Fruit fly (Drosophila melanogaster) whole organism, prepupa: ENCODE data around the gene CG7530.

Experiments
- CG6163 ChIP-seq: fragments of 200-800 bp; sonication (Bioruptor generic); IDR thresholded peaks from 3 replicates; pipeline ENCODE4 v1.3.6; 2022; ENCODE audit warnings: missing biosample characterization, missing genetic modification characterization
- CG6792 ChIP-seq: fragments of 200-800 bp; sonication (Bioruptor generic); optimal IDR thresholded peaks from 3 replicates; lab custom pipeline; 2016; ENCODE audit warnings: missing biosample characterization, missing genetic modification characterization
- Eip78C ChIP-seq: fragments of 200-800 bp; sonication (Bioruptor generic); peaks from one replicate; lab custom pipeline; 2016; ENCODE audit warnings: missing biosample characterization, missing genetic modification characterization
- Ets96B ChIP-seq: fragments of 200-800 bp; optimal IDR thresholded peaks from 2 replicates; lab custom pipeline; 2019; ENCODE audit warnings: missing biosample characterization, mild to moderate bottlenecking, missing genetic modification characterization, moderate library complexity
- Hr39 ChIP-seq: fragments of 200-800 bp; sonication (Bioruptor generic); optimal IDR thresholded peaks from 2 replicates; lab custom pipeline; 2016; ENCODE audit warnings: missing biosample characterization, missing genetic modification characterization
- net ChIP-seq: fragments of 200-800 bp; sonication (Bioruptor generic); optimal IDR thresholded peaks from 3 replicates; lab custom pipeline; 2016; ENCODE audit warnings: missing biosample characterization, missing genetic modification characterization
- ss ChIP-seq, 2 experiments: fragments of 200-800 bp; sonication (Bioruptor generic); optimal IDR thresholded peaks; 2 replicates in 1 of 2; 3 replicates in 1 of 2; lab custom pipeline; 2017 to 2018; ENCODE audit warnings: mild to moderate bottlenecking in 2 of 2, missing biosample characterization in 2 of 2, missing genetic modification characterization in 2 of 2, moderate library complexity in 1 of 2

DNA sequence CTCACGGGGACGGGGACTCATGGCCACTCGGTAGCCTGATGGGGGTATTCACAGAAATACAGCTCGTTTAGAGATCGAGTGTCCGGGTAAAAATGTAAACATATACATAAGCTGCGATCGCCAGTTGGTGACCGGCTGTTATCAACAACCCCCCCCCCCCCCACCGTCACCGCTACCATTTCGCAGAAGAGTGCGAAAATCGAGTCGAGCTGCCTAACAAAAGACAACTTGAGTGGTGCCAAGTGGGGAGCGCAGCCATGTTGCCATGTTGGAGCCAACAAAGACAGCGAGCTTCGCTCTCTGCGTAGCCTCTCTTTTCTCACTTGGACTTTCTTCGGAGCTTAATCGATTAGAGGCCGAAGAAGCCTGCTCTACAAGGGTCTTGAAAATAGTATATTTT, 714 bp downstream of the CG7530 start:
- TF ChIP-seq CG6792 (GFP tag; lab: Kevin White, UChicago) (no peak), Ets96B (no peak), Eip78C (peak; percentile 36), Hr39 (no peak), net (GFP tag; lab: Kevin White, UChicago) (no peak), ss (GFP tag; optimal IDR thresholded peaks at IDR 0.05; lab: Kevin White, UChicago) (no peak), CG6163 (peak; percentile 32; the same call in 1 of the 3 replicates)
